Worm (Caenorhabditis elegans): ENCODE results near the gene str-248.
A peak's percentile ranks its signal among the peaks of the same experiment; 100 is the strongest.

str-248 gene

DNA sequence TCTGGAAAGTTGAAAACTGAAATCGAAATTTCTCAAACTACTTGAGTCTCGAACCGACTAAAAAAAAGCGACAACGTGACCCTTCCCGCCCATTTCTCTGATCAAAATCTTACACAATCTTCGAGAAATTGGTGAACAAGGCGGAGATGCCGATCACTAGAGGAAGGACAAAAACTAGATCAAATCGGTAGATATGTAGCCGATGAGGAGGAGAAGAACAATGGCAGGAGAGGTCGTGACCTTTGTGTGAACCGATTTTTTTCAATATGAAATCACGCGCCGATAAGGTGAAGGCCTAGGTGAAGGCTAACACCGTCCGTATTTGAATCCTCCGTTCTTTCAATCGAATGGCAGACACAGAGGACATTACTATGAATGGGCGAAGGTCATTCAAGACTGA, 31.6 kb upstream of the str-248 start:
- TF ChIP-seq elt-1 (tag; optimal IDR thresholded peaks at IDR 0.05) = peak; percentile 98
- no peak for TF ChIP-seq aly-2 (tag; optimal IDR thresholded peaks at IDR 0.05)
- peak; percentile 99 for TF ChIP-seq nhr-25 (tag; optimal IDR thresholded peaks at IDR 0.05)
- TF ChIP-seq mdl-1 (tag; optimal IDR thresholded peaks at IDR 0.05) = no peak
- TF ChIP-seq nhr-77 (tag; optimal IDR thresholded peaks at IDR 0.05) = no peak
- TF ChIP-seq elt-2 (tag; optimal IDR thresholded peaks at IDR 0.05) = no peak
- peak; percentile 79 for TF ChIP-seq nhr-23 (tag; optimal IDR thresholded peaks at IDR 0.05)
- no peak for TF ChIP-seq unc-62 (GFP tag; optimal IDR thresholded peaks at IDR 0.05)
- no peak for TF ChIP-seq eor-1 (tag; optimal IDR thresholded peaks at IDR 0.05)
- TF ChIP-seq nhr-28 (tag; optimal IDR thresholded peaks at IDR 0.05) = no peak
- TF ChIP-seq zag-1 (tag; optimal IDR thresholded peaks at IDR 0.05) = no peak
- TF ChIP-seq egl-27 (tag; optimal IDR thresholded peaks at IDR 0.05) = no peak
- no peak for TF ChIP-seq lin-39 (tag; optimal IDR thresholded peaks at IDR 0.05)

DNA sequence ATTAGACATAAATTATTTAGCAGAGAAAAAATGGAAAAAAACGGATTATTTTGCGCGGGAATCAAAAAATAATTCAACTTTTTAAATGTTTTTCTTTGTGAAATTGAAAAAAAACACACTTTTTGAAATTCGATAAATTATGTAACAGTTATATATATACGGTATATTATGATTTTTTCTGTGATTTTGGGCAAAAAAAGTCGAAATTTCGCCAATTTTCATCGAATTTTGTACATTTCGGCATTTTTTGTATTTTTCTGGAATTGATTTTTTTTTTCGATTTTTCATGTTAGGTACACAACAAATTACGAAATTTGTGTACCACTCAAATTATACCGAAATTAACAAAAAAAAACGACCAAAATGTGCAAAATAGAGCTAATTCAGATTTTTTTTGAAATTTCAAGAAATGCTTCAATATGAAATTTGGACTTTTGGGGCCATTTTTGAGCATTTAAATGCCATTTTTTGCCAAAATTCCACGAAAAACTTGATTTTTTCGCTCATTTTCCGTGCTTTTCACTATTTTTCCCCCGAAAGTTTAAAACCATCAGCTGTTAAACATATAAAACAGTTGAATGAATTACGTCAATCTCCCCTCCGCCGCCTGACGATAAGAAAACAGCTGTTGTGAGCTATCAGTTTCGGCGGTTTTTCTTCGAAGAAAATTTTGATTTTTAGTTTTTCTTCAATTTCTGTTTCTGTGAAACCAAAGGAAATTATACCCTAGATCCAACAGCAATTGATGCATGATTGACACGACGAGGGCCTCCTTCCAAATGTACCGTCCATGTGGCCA, 29.0 kb upstream of the str-248 start:
- peak; percentile 1 for TF ChIP-seq egl-5 (tag; optimal IDR thresholded peaks at IDR 0.05)
- TF ChIP-seq nhr-12 (tag; optimal IDR thresholded peaks at IDR 0.05) = no peak
- no peak for TF ChIP-seq aly-2 (tag; optimal IDR thresholded peaks at IDR 0.05)
- TF ChIP-seq elt-2 (tag; optimal IDR thresholded peaks at IDR 0.05) = peak; percentile 16
- no peak for TF ChIP-seq pha-4 (tag; optimal IDR thresholded peaks at IDR 0.05)
- no peak for TF ChIP-seq ceh-16 (tag; optimal IDR thresholded peaks at IDR 0.05)
- no peak for TF ChIP-seq fkh-10 (GFP tag; optimal IDR thresholded peaks at IDR 0.05)
- TF ChIP-seq lsy-12 (tag; optimal IDR thresholded peaks at IDR 0.05) = no peak
- TF ChIP-seq elt-3 (tag; optimal IDR thresholded peaks at IDR 0.05) = no peak
- TF ChIP-seq nhr-43 (tag; optimal IDR thresholded peaks at IDR 0.05; ENCODE audit: poor library complexity, severe bottlenecking) = no peak
- TF ChIP-seq nhr-237 (tag; optimal IDR thresholded peaks at IDR 0.05) = no peak
- no peak for TF ChIP-seq sea-2 (GFP tag; optimal IDR thresholded peaks at IDR 0.05)

DNA sequence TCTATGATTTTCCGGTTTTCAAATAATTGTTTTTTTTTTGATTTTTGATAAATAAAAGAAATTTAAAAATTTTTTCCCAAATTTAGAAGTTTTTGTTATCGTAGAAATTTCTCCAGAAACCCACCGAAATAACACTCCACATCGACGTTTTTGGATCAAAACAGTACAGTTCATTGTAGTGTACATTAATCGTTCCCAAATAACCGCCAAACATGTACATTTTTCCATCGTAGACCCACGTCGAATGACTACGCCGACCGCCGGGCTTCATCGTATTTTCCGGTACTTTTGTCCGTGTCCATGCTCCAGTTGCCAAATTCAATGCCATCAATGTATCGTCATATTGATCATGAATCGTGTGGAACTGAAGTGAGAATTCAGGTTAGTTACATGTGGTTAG, 24.7 kb upstream of the str-248 start, which contains the start of gene F53E4.2:
F53E4.2 (plus strand) TSS at position 301 of the 400 bp plus-strand sequence.
- TF ChIP-seq nhr-76 (tag; optimal IDR thresholded peaks at IDR 0.05) (no peak), fos-1 (tag; optimal IDR thresholded peaks at IDR 0.05) (no peak), ZK546.5 (tag; optimal IDR thresholded peaks at IDR 0.05) (no peak), ceh-9 (tag; optimal IDR thresholded peaks at IDR 0.05) (no peak), zag-1 (tag; optimal IDR thresholded peaks at IDR 0.05) (no peak), ztf-4 (tag; optimal IDR thresholded peaks at IDR 0.05) (no peak), lin-39 (tag; optimal IDR thresholded peaks at IDR 0.05) (no peak), eor-1 (tag; optimal IDR thresholded peaks at IDR 0.05) (no peak)

DNA sequence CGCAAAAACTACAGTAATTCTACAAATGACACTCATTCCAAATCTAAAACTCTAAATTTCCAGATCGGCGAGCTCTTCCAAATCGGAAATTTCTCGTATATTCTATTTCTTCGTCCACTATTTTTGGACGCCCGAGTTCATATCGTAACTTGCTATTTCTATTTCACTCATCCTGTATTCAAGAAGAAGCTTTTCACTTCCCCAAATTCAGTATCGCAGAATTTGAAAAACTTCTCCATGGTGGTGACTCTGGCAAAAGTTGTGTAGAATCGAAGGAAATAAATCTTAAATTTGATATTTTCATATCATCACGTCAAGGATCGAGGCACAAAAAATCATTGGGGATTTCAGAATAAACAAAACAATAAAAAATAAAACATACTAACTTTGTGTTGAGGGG, 22.7 kb upstream of the str-248 start:
- TF ChIP-seq ztf-4 (tag; optimal IDR thresholded peaks at IDR 0.05) (no peak), ceh-28 (tag; optimal IDR thresholded peaks at IDR 0.05) (no peak), unc-62 (GFP tag; optimal IDR thresholded peaks at IDR 0.05) (no peak), skn-1 (tag; optimal IDR thresholded peaks at IDR 0.05) (no peak), snpc-4 (tag; optimal IDR thresholded peaks at IDR 0.05) (no peak), daf-12 (tag; optimal IDR thresholded peaks at IDR 0.05) (no peak), nhr-67 (tag; optimal IDR thresholded peaks at IDR 0.05) (no peak), egl-5 (tag; optimal IDR thresholded peaks at IDR 0.05) (no peak), nhr-76 (tag; optimal IDR thresholded peaks at IDR 0.05) (no peak), nhr-25 (tag; optimal IDR thresholded peaks at IDR 0.05) (no peak), nhr-237 (tag; optimal IDR thresholded peaks at IDR 0.05) (no peak), mdl-1 (tag; optimal IDR thresholded peaks at IDR 0.05) (no peak), lsy-12 (tag; optimal IDR thresholded peaks at IDR 0.05) (no peak), nhr-11 (tag; optimal IDR thresholded peaks at IDR 0.05) (no peak), aly-2 (tag; optimal IDR thresholded peaks at IDR 0.05) (no peak), elt-1 (tag; optimal IDR thresholded peaks at IDR 0.05) (no peak), tbx-2 (tag; optimal IDR thresholded peaks at IDR 0.05) (no peak), elt-3 (tag; optimal IDR thresholded peaks at IDR 0.05) (no peak), nfya-1 (tag; optimal IDR thresholded peaks at IDR 0.05; ENCODE audit: insufficient read depth) (no peak)

Data from whole organism, L3 larva.